Worm (Caenorhabditis elegans) whole organism, early embryonic: ENCODE data around the gene C30H6.8.

ENCODE experiments used
- B0310.2 ChIP-seq: sonication (generic microtip); optimal IDR thresholded peaks from 2 replicates; lab custom pipeline; 2016; ENCODE audit warnings: mild to moderate bottlenecking, missing genetic modification characterization, missing compliant biosample characterization
- F13C5.2 ChIP-seq: sonication (generic microtip); optimal IDR thresholded peaks from 2 replicates; lab custom pipeline; 2017; ENCODE audit warnings: mild to moderate bottlenecking, missing genetic modification characterization, inconsistent platforms, missing compliant biosample characterization
- aly-1 ChIP-seq: sonication (generic microtip); optimal IDR thresholded peaks from 2 replicates; lab custom pipeline; 2016; ENCODE audit warnings: missing genetic modification characterization, missing compliant biosample characterization
- ama-1 ChIP-seq: fragments of 150-350 bp; optimal IDR thresholded peaks from 2 replicates; lab custom pipeline; 2014
- ceh-13 ChIP-seq: fragments of 200-800 bp; sonication (Bioruptor generic); optimal IDR thresholded peaks from 2 replicates; lab custom pipeline; 2018; ENCODE audit warnings: mild to moderate bottlenecking, missing genetic modification characterization, missing compliant biosample characterization
- ceh-36 ChIP-seq: sonication (generic microtip); optimal IDR thresholded peaks from 2 replicates; lab custom pipeline; 2016; ENCODE audit warnings: missing genetic modification characterization, inconsistent platforms, missing compliant biosample characterization
- ets-7 ChIP-seq: sonication (generic microtip); optimal IDR thresholded peaks from 2 replicates; lab custom pipeline; 2016; ENCODE audit warnings: missing genotype, missing genetic modification characterization, missing compliant biosample characterization
- flt-1 ChIP-seq: fragments of 200-800 bp; sonication (Bioruptor generic); IDR thresholded peaks from 2 replicates; pipeline ENCODE4 v1.3.6; 2022; ENCODE audit warnings: missing genetic modification characterization, missing compliant biosample characterization
- hmbx-1 ChIP-seq: sonication (generic microtip); optimal IDR thresholded peaks from 2 replicates; lab custom pipeline; 2016; ENCODE audit warnings: mild to moderate bottlenecking, missing genetic modification characterization, missing compliant biosample characterization
- hmg-4 ChIP-seq: fragments of 200-800 bp; sonication (Bioruptor generic); optimal IDR thresholded peaks from 2 replicates; lab custom pipeline; 2018; ENCODE audit warnings: mild to moderate bottlenecking, missing genetic modification characterization, missing compliant biosample characterization
- hnd-1 ChIP-seq: sonication (generic microtip); optimal IDR thresholded peaks from 2 replicates; lab custom pipeline; 2016; ENCODE audit warnings: missing genetic modification characterization, missing compliant biosample characterization
- pes-1 ChIP-seq: fragments of 200-800 bp; sonication (Bioruptor generic); IDR thresholded peaks from 2 replicates; pipeline ENCODE4 v1.3.6; 2022; ENCODE audit warnings: missing genetic modification reagents, missing genetic modification characterization, missing compliant biosample characterization
- scrt-1 ChIP-seq: fragments of 200-800 bp; sonication (Bioruptor generic); IDR thresholded peaks from 2 replicates; pipeline ENCODE4 v1.3.6; 2022; ENCODE audit warnings: missing genetic modification characterization, missing compliant biosample characterization
- sea-1 ChIP-seq: fragments of 200-800 bp; sonication (Bioruptor generic); conservative IDR thresholded peaks from 2 replicates; pipeline ENCODE4 v1.3.6; 2022; ENCODE audit warnings: missing genetic modification characterization, missing compliant biosample characterization
- tbx-11 ChIP-seq: fragments of 200-800 bp; sonication (Bioruptor generic); IDR thresholded peaks from 2 replicates; pipeline ENCODE4 v1.3.6; 2022; ENCODE audit warnings: missing genetic modification characterization, missing compliant biosample characterization
- tbx-37 ChIP-seq: fragments of 200-800 bp; sonication (Bioruptor generic); conservative IDR thresholded peaks from 2 replicates; pipeline ENCODE4 v1.3.6; 2022; ENCODE audit warnings: missing genetic modification reagents, missing genetic modification characterization, missing compliant biosample characterization
- tra-4 ChIP-seq: sonication (generic microtip); optimal IDR thresholded peaks from 2 replicates; lab custom pipeline; 2017; ENCODE audit warnings: missing genetic modification characterization, missing compliant biosample characterization

The C30H6.8 gene

ce11 chrIV:17426970-17427369, 44.8 kb downstream of the C30H6.8 start:
- TF ChIP-seq tra-4 (tag; lab: Kevin White, UChicago) (no peak), F13C5.2 (tag; lab: Kevin White, UChicago) (no peak), ets-7 (tag; lab: Kevin White, UChicago) (no peak), pes-1 (GFP tag; lab: Robert Waterston, UW) (no peak), hmg-4 (GFP tag; lab: Kevin White, UChicago) (no peak), scrt-1 (GFP tag; lab: Robert Waterston, UW) (no peak), ceh-36 (tag; lab: Kevin White, UChicago) (no peak), tbx-11 (no peak), ceh-13 (GFP tag; lab: Kevin White, UChicago) (no peak), sea-1 (no peak), hnd-1 (tag; lab: Kevin White, UChicago) (no peak), ama-1 (no peak), tbx-37 (GFP tag; lab: Robert Waterston, UW) (no peak), aly-1 (tag; lab: Kevin White, UChicago) (no peak), B0310.2 (no peak)

- TF ChIP-seq aly-1 (tag; lab: Kevin White, UChicago) (no peak), pes-1 (GFP tag; lab: Robert Waterston, UW) (no peak), ceh-36 (tag; lab: Kevin White, UChicago) (no peak), tbx-37 (GFP tag; lab: Robert Waterston, UW) (no peak), flt-1 (GFP tag; lab: Robert Waterston, UW) (no peak)
Observed at ce11 chrIV:17427423-17427822, 45.3 kb downstream of the C30H6.8 start, which contains the start of gene C06A12.3. C06A12.3 (plus strand) TSS chrIV:17427723.

- TF ChIP-seq F13C5.2 (tag; lab: Kevin White, UChicago) = no peak
- TF ChIP-seq hmbx-1 (tag; lab: Kevin White, UChicago) = no peak
- TF ChIP-seq hnd-1 (tag; lab: Kevin White, UChicago) = no peak
- TF ChIP-seq sea-1 = no peak
- TF ChIP-seq B0310.2 = no peak
- TF ChIP-seq ceh-13 (GFP tag; lab: Kevin White, UChicago) = no peak
- no peak for TF ChIP-seq scrt-1 (GFP tag; lab: Robert Waterston, UW)
- TF ChIP-seq ceh-36 (tag; lab: Kevin White, UChicago) = no peak
- no peak for TF ChIP-seq tbx-11
- TF ChIP-seq tbx-37 (GFP tag; lab: Robert Waterston, UW) = no peak
- no peak for TF ChIP-seq pes-1 (GFP tag; lab: Robert Waterston, UW)
Observed at ce11 chrIV:17431287-17431686, 49.2 kb downstream of the C30H6.8 start, which contains the start of gene lact-6. lact-6 (minus strand) TSS chrIV:17431387.

- TF ChIP-seq pes-1 (GFP tag; lab: Robert Waterston, UW) (no peak), tbx-11 (no peak), hmg-4 (GFP tag; lab: Kevin White, UChicago) (no peak), ceh-36 (tag; lab: Kevin White, UChicago) (no peak), aly-1 (tag; lab: Kevin White, UChicago) (no peak), tra-4 (tag; lab: Kevin White, UChicago) (no peak), tbx-37 (GFP tag; lab: Robert Waterston, UW) (no peak)
Observed at ce11 chrIV:17432223-17432826, 50.2 kb downstream of the C30H6.8 start.
